Worm (Caenorhabditis elegans): ENCODE data around the gene C14A6.12.

DNA sequence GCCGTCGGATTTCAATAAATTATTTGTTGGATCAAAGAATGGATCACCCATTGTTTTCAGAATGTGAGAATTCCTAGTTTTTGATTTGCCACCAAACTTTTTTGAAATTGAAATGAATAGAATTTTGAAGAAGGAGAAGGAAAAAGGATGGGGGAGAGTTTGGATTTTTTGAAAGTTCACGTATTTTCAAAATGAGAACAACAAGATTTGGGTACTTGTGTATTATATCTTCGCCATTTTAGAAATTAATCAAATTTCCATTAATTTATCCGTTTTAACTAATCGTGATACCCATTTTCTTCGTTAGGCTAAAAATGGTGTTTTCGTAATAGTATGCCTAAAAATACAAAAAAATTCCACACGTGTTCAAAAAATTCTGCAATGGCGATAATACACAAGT lies 9.1 kb upstream of the C14A6.12 start, which contains the start of gene C14A6.8:
- TF ChIP-seq tbx-37 (GFP tag; conservative IDR thresholded peaks at IDR 0.05) = no peak
- no peak for TF ChIP-seq tbx-11 (GFP tag; IDR thresholded peaks at IDR 0.05)
- no peak for TF ChIP-seq ama-1 (optimal IDR thresholded peaks at IDR 0.05)

Measured in whole organism, early embryonic.